Fruit fly (Drosophila melanogaster) Kc167 (cell line): Measurements from ENCODE around the gene CG10555.

ENCODE experiments used
- Myc ChIP-seq: fragments of >200 bp; optimal IDR thresholded peaks from 2 replicates; lab custom pipeline; 2017; ENCODE audit warnings: missing external identifiers
- h ChIP-seq: fragments of >200 bp; optimal IDR thresholded peaks from 3 replicates; lab custom pipeline; 2018; ENCODE audit warnings: missing external identifiers
- psq ChIP-seq: fragments of >200 bp; optimal IDR thresholded peaks from 2 replicates; lab custom pipeline; 2017; ENCODE audit warnings: missing external identifiers
- ttk ChIP-seq: sonication (Bioruptor generic); optimal IDR thresholded peaks from 2 replicates; lab custom pipeline; 2017; ENCODE audit warnings: missing external identifiers

DNA sequence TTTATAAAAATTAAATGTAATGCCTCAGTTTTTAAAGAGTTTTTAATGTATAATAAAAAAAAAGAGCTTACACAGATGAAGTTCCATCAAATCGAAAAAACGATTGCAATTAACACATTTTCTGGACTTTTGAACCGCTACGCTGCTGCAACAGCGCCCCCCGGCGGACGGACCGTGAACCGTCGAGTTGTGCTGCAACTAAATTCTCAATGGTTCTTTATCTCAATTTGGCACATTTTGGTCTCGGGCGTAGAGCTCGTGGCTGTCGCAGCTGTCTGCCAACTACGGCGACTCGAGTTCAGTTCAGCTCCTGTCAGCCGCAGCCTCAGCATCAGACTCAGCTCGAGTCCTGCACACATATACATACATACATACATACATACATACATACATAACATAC is 27.0 kb upstream of the CG10555 start:
- TF ChIP-seq ttk (lab: Kevin White, UChicago): no peak
- TF ChIP-seq psq (lab: Kevin White, UChicago): no peak
- TF ChIP-seq Myc (lab: Kevin White, UChicago): no peak
- TF ChIP-seq h (lab: Kevin White, UChicago): no peak
